Worm (Caenorhabditis elegans) whole organism, L4 larva: ENCODE data around the gene misc-1.

Experiments
- D1046.2 ChIP-seq: fragments of 200-800 bp; sonication (Bioruptor generic); IDR thresholded peaks from 2 replicates; pipeline ENCODE4 v1.3.6; 2022; ENCODE audit warnings: missing genetic modification characterization, missing compliant biosample characterization
- T26A8.4 ChIP-seq: fragments of 200-800 bp; sonication (Bioruptor generic); IDR thresholded peaks from 2 replicates; pipeline ENCODE4 v1.3.6; 2022; ENCODE audit warnings: missing genetic modification characterization, missing compliant biosample characterization
- Y5F2A.4 ChIP-seq: fragments of 200-800 bp; sonication (Bioruptor generic); optimal IDR thresholded peaks from 2 replicates; lab custom pipeline; 2018; ENCODE audit warnings: mild to moderate bottlenecking, missing genetic modification characterization, missing compliant biosample characterization
- aha-1 ChIP-seq: fragments of 150-350 bp; peaks from one replicate; lab custom pipeline; 2014; ENCODE audit warnings: missing biosample characterization, missing genetic modification characterization
- ama-1 ChIP-seq: fragments of 150-350 bp; optimal IDR thresholded peaks from 2 replicates; lab custom pipeline; 2014; ENCODE audit warnings: inconsistent platforms, mixed read lengths
- ceh-20 ChIP-seq: fragments of 200-800 bp; sonication (Bioruptor generic); IDR thresholded peaks from 2 replicates; pipeline ENCODE4 v1.3.6; 2022; ENCODE audit warnings: missing genetic modification reagents, missing genetic modification characterization, missing compliant biosample characterization
- ceh-28 ChIP-seq: fragments of 150-350 bp; optimal IDR thresholded peaks from 2 replicates; lab custom pipeline; 2014; ENCODE audit warnings: missing biosample characterization, missing genetic modification reagents, missing genetic modification characterization
- ceh-62 ChIP-seq: sonication (generic microtip); optimal IDR thresholded peaks from 2 replicates; lab custom pipeline; 2017; ENCODE audit warnings: missing biosample characterization, missing genetic modification characterization
- ceh-82 ChIP-seq: sonication (generic microtip); optimal IDR thresholded peaks from 2 replicates; lab custom pipeline; 2017; ENCODE audit warnings: missing biosample characterization, missing genetic modification characterization
- cey-2 ChIP-seq: sonication (generic microtip); optimal IDR thresholded peaks from 3 replicates; lab custom pipeline; 2017; ENCODE audit warnings: missing genetic modification characterization, mild to moderate bottlenecking, missing compliant biosample characterization, antibody characterized with exemption, borderline replicate concordance; ENCODE audit not compliant: insufficient read depth
- daf-19 ChIP-seq: fragments of 200-800 bp; sonication (Bioruptor generic); conservative IDR thresholded peaks from 2 replicates; pipeline ENCODE4 v1.3.6; 2022; ENCODE audit warnings: missing genetic modification characterization, missing compliant biosample characterization
- dpl-1 ChIP-seq: fragments of 150-350 bp; optimal IDR thresholded peaks from 2 replicates; lab custom pipeline; 2014; ENCODE audit warnings: missing biosample characterization, missing genetic modification reagents, missing genetic modification characterization
- fkh-10 ChIP-seq: fragments of 150-350 bp; optimal IDR thresholded peaks from 2 replicates; lab custom pipeline; 2014; ENCODE audit warnings: missing biosample characterization, missing genetic modification reagents, missing genetic modification characterization
- fos-1 ChIP-seq: fragments of 150-350 bp; optimal IDR thresholded peaks from 2 replicates; lab custom pipeline; 2014; ENCODE audit warnings: missing biosample characterization, missing genetic modification characterization
- hif-1 ChIP-seq, 2 experiments: sonication (generic microtip); optimal IDR thresholded peaks; 2 replicates each; lab custom pipeline; 2016 to 2017; ENCODE audit warnings: missing compliant biosample characterization in 2 of 2, missing genetic modification characterization in 2 of 2, missing genetic modification reagents in 2 of 2, missing genotype in 2 of 2, mild to moderate bottlenecking in 1 of 2
- hlh-11 ChIP-seq: fragments of 200-800 bp; sonication (Bioruptor generic); optimal IDR thresholded peaks from 2 replicates; lab custom pipeline; 2018; ENCODE audit warnings: mild to moderate bottlenecking, missing genetic modification characterization, missing compliant biosample characterization
- hlh-30 ChIP-seq: sonication (generic microtip); optimal IDR thresholded peaks from 2 replicates; lab custom pipeline; 2017; ENCODE audit warnings: antibody characterized with exemption, mild to moderate bottlenecking, missing genetic modification characterization, missing compliant biosample characterization; ENCODE audit not compliant: insufficient read depth
- hmg-1.1 ChIP-seq: fragments of 200-800 bp; sonication (Bioruptor generic); IDR thresholded peaks from 2 replicates; pipeline ENCODE4 v1.3.6; 2022; ENCODE audit warnings: missing genetic modification reagents, missing genetic modification characterization, missing compliant biosample characterization
- jun-1 ChIP-seq: fragments of 150-350 bp; optimal IDR thresholded peaks from 2 replicates; lab custom pipeline; 2014; ENCODE audit warnings: missing biosample characterization, missing genetic modification reagents, missing genetic modification characterization
- lim-7 ChIP-seq: fragments of 200-800 bp; sonication (Bioruptor generic); IDR thresholded peaks from 2 replicates; pipeline ENCODE4 v1.3.6; 2022; ENCODE audit warnings: missing genetic modification characterization, missing compliant biosample characterization
- lin-38 ChIP-seq: fragments of 200-800 bp; sonication (Bioruptor generic); IDR thresholded peaks from 2 replicates; pipeline ENCODE4 v1.3.6; 2022; ENCODE audit warnings: missing genetic modification reagents, missing genetic modification characterization, missing compliant biosample characterization
- lsy-2 ChIP-seq, 2 experiments: fragments of 150-350 bp in 1 of 2; sonication (generic microtip) in 1 of 2; optimal IDR thresholded peaks; 2 replicates each; lab custom pipeline; 2014 to 2017; ENCODE audit warnings: missing biosample characterization in 2 of 2, missing genetic modification characterization in 2 of 2
- mdl-1 ChIP-seq, 2 experiments: fragments of 150-350 bp in 1 of 2; sonication (generic microtip) in 1 of 2; optimal IDR thresholded peaks; 2 replicates each; lab custom pipeline; 2014 to 2017; ENCODE audit warnings: missing biosample characterization in 2 of 2, missing genetic modification characterization in 2 of 2
- mdt-29 ChIP-seq: fragments of 200-800 bp; sonication (Bioruptor generic); IDR thresholded peaks from 2 replicates; pipeline ENCODE4 v1.3.6; 2022; ENCODE audit warnings: missing genetic modification reagents, missing genetic modification characterization, missing compliant biosample characterization
- mep-1 ChIP-seq: fragments of 150-350 bp; sonication (generic microtip); optimal IDR thresholded peaks from 3 replicates; lab custom pipeline; 2014; ENCODE audit warnings: missing biosample characterization, missing genetic modification characterization
- mxl-2 ChIP-seq: fragments of 200-800 bp; sonication (Bioruptor generic); conservative IDR thresholded peaks from 2 replicates; pipeline ENCODE4 v1.3.6; 2022; ENCODE audit warnings: missing genetic modification reagents, missing genetic modification characterization, missing compliant biosample characterization
- nhr-102 ChIP-seq: sonication (generic microtip); optimal IDR thresholded peaks from 2 replicates; lab custom pipeline; 2016; ENCODE audit warnings: mild to moderate bottlenecking, missing genetic modification characterization, moderate library complexity, missing compliant biosample characterization
- nhr-11 ChIP-seq: fragments of 150-350 bp; optimal IDR thresholded peaks from 2 replicates; lab custom pipeline; 2014; ENCODE audit warnings: missing biosample characterization, missing genetic modification characterization
- nhr-28 ChIP-seq: fragments of 150-350 bp; optimal IDR thresholded peaks from 2 replicates; lab custom pipeline; 2014; ENCODE audit warnings: missing biosample characterization, missing genetic modification characterization
- nhr-77 ChIP-seq: fragments of 150-350 bp; optimal IDR thresholded peaks from 2 replicates; lab custom pipeline; 2014; ENCODE audit warnings: missing biosample characterization, missing genetic modification characterization
- php-3 ChIP-seq: fragments of 200-800 bp; sonication (Bioruptor generic); IDR thresholded peaks from 2 replicates; pipeline ENCODE4 v1.3.6; 2022; ENCODE audit warnings: missing genetic modification reagents, missing genetic modification characterization, missing compliant biosample characterization
- pqm-1 ChIP-seq: sonication (generic microtip); optimal IDR thresholded peaks from 2 replicates; lab custom pipeline; 2017; ENCODE audit warnings: missing biosample characterization, missing genetic modification characterization
- rbr-2 ChIP-seq: sonication (generic microtip); optimal IDR thresholded peaks from 2 replicates; lab custom pipeline; 2016; ENCODE audit warnings: missing genotype, missing genetic modification characterization, missing compliant biosample characterization
- tra-1 ChIP-seq: fragments of 200-800 bp; sonication (Bioruptor generic); IDR thresholded peaks from 2 replicates; pipeline ENCODE4 v1.3.6; 2022; ENCODE audit warnings: missing genetic modification reagents, missing genetic modification characterization, missing compliant biosample characterization
- unc-130 ChIP-seq: sonication (generic microtip); optimal IDR thresholded peaks from 2 replicates; lab custom pipeline; 2016; ENCODE audit warnings: missing genetic modification reagents, missing genetic modification characterization, missing compliant biosample characterization
- unc-62 ChIP-seq, 3 experiments: fragments of 150-350 bp in 1 of 3; sonication (generic microtip); optimal IDR thresholded peaks in 2 of 3; peaks in 1 of 3; 1 replicate in 1 of 3; 2 replicates in 2 of 3; lab custom pipeline; 2014 to 2017; ENCODE audit warnings: missing biosample characterization in 3 of 3, missing genetic modification characterization in 3 of 3, missing genetic modification reagents in 3 of 3, missing genotype in 1 of 3

The misc-1 gene

DNA sequence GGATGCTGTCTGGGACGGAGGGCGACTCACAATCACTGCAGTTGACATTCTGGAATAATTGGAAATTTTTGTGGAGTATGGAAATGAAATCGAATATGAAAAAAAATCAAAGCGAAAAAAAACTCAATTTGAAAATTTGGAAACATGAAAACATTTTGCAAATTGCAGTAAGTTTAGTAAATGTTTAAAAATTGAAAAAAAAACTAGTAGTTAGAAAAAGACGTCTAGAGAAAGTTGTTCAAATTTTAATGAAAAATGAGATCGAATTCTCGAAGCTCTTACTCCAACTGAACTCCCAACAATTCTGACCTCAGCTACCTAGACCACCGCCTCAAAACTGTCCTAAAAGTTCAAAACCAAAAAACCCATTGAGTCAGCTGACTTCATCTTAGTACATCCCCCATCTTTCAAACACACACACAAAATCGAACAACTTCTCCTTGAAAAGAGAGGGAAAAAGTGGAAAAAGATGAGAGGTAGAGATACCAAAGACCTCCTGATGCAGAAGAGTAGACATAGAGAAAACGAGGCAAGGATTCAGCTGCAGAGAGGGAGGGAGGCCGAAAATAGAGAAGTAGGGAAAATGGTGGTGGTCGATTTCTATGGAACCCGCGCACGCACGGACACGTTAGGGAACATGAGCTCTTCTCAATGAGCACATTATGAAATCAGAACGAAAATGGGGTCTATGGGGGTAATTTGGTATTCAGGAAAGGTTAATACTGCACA is 36.8 kb downstream of the misc-1 start, which contains the start of gene K01A2.10:
Gene K01A2.10, minus strand, starts transcription at position 51 of the 729 bp plus-strand sequence.
- no peak for TF ChIP-seq daf-19
- no peak for TF ChIP-seq Y5F2A.4 (GFP tag; lab: Kevin White, UChicago)
- TF ChIP-seq cey-2 (tag; lab: Kevin White, UChicago), result no peak
- TF ChIP-seq dpl-1, result peak; percentile 10
- TF ChIP-seq T26A8.4, result no peak
- TF ChIP-seq unc-62 (GFP tag; optimal IDR thresholded peaks at IDR 0.05 in 1 of 2; lab: Kevin White, UChicago), result peak in 1 of 2 experiments; percentile 55
- TF ChIP-seq unc-62 (tag; optimal IDR thresholded peaks at IDR 0.05; lab: Kevin White, UChicago), result no peak
- no peak for TF ChIP-seq ceh-20 (GFP tag; lab: Robert Waterston, UW)
- TF ChIP-seq mdt-29, result no peak
- TF ChIP-seq hlh-30, result peak; percentile 92
- no peak for TF ChIP-seq ceh-62 (tag; lab: Kevin White, UChicago)
- no peak for TF ChIP-seq ceh-82 (tag; lab: Kevin White, UChicago)
- peak; percentile 94 for TF ChIP-seq aha-1 (tag; lab: Kevin White, UChicago)
- TF ChIP-seq nhr-28, result peak; percentile 55
- peak in 1 of 2 experiments; percentile 21 for TF ChIP-seq hif-1 (tag; optimal IDR thresholded peaks at IDR 0.05; lab: Kevin White, UChicago)
- no peak for TF ChIP-seq unc-130 (GFP tag; lab: Kevin White, UChicago)
- TF ChIP-seq hmg-1.1, result peak; percentile 60
- TF ChIP-seq D1046.2 (GFP tag; lab: Robert Waterston, UW), result peak; percentile 48; the same call in 1 of the 2 replicates
- TF ChIP-seq ama-1 (lab: Kevin White, UChicago), result no peak
- peak; percentile 46 for TF ChIP-seq mep-1
- TF ChIP-seq pqm-1, result no peak
- no peak for TF ChIP-seq mxl-2
- TF ChIP-seq ceh-28, result peak; percentile 11
- TF ChIP-seq mdl-1 (tag; optimal IDR thresholded peaks at IDR 0.05; lab: Kevin White, UChicago), result peak in 1 of 2 experiments; percentile 47
- TF ChIP-seq php-3 (GFP tag; lab: Robert Waterston, UW), result no peak
- peak; percentile 47 to 64 for TF ChIP-seq lsy-2 (tag; optimal IDR thresholded peaks at IDR 0.05; lab: Kevin White, UChicago)
- peak; percentile 2 for TF ChIP-seq fkh-10
- TF ChIP-seq hlh-11, result peak; percentile 32
- TF ChIP-seq lim-7 (GFP tag; lab: Robert Waterston, UW), result no peak
- peak; percentile 33 for TF ChIP-seq rbr-2
- peak; percentile 42 for TF ChIP-seq nhr-11
- TF ChIP-seq fos-1 (tag; lab: Kevin White, UChicago), result no peak

DNA sequence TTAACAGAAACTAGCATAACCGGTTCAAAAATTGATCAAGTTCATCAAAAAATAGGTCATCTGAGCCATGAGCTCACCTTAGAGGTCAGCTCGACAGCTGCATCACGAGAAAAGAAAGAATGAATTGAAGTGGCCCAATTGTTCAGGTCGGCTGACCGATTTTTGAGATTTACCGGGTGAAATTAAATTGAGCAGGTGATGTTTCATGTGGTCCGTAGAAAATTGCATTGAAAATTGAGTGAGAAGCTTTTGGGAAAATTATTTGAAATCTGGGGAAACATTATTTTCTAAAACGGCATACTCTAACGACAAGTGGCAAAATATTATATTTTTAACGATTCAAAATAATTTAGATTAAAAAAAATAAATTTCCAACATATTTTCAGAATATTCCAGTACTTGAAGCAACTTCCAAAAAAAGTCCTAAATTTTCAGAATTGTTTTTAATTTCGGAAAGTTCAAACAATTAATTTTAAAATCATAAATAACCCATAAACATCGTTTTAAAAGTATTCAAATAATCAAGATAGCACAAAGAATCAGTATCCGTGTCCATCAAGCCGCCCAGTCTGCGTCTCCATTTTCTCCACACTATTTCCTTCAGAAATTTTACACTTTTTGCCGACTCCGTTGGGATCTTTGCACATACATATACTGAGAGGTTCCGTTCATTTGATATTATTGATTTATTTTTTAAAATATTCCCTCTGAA is 39.4 kb downstream of the misc-1 start, which contains the start of gene sgcb-1:
Gene sgcb-1, plus strand, starts transcription at position 662 of the 712 bp plus-strand sequence.
- TF ChIP-seq hlh-30, result peak; percentile 24
- TF ChIP-seq lim-7 (GFP tag; lab: Robert Waterston, UW), result no peak
- TF ChIP-seq nhr-102 (tag; lab: Kevin White, UChicago), result no peak
- peak; percentile 6 for TF ChIP-seq hlh-11
- TF ChIP-seq mdl-1 (tag; optimal IDR thresholded peaks at IDR 0.05; lab: Kevin White, UChicago), result no peak
- no peak for TF ChIP-seq tra-1 (GFP tag; lab: Robert Waterston, UW)
- TF ChIP-seq aha-1 (tag; lab: Kevin White, UChicago), result peak; percentile 56

DNA sequence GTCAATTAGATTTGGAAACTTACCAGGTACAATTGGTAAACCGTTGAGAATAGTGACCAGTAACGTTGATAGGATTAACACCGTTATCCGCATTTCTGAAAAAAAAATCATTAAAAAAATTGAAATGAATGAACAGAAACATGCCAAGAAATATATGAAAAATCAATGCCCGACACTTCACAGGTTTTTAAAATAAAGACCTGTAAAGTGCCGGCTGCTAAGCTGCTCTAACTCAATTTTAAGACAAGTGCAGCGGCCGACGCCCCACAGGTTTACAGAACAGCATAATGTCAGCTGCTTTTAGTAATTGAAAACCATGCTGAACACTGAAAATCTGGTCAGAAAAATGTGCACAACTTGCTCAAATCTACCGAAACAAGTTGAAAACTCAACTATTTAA is 46.0 kb downstream of the misc-1 start, which contains the start of gene cbn-1:
Gene cbn-1, minus strand, starts transcription at position 101 of the 400 bp plus-strand sequence.
- TF ChIP-seq nhr-11 (no peak), jun-1 (tag; lab: Kevin White, UChicago) (no peak), lin-38 (GFP tag; lab: Robert Waterston, UW) (no peak), nhr-77 (no peak)
